Worm (Caenorhabditis elegans): ENCODE measurements around the gene F57G9.7.

Gene F57G9.7

DNA sequence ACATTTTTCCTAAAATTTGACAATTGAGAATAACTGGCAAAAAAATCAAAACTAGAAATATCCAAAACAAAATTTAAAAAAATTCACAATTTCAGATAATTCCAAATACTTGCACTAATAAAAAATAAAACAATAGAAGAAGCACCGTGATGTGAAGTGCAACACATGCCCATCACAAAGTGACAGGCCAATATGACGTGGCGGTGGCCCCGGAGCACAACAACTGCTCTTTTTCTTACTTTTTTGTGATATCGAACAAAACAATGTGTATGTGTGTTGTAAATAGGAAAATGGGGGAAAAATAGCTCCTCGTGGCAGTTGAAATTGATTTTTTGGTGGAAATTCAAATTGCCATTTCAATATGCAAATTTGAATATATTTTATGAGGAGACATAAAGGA, 43.7 kb downstream of the F57G9.7 start:
- TF ChIP-seq lir-1 (GFP tag; conservative IDR thresholded peaks at IDR 0.05) = 0 out of 2 replicates have a peak, but pooled peaks have one; percentile 46
- peak; percentile 7 for TF ChIP-seq attf-5 (GFP tag; optimal IDR thresholded peaks at IDR 0.05)
- no peak for TF ChIP-seq ztf-25 (GFP tag; IDR thresholded peaks at IDR 0.05)
- no peak for TF ChIP-seq ceh-40 (GFP tag; IDR thresholded peaks at IDR 0.05)
- TF ChIP-seq snpc-1.3 (tag; optimal IDR thresholded peaks at IDR 0.05; ENCODE audit: insufficient read depth) = no peak
- TF ChIP-seq nhr-80 (tag; optimal IDR thresholded peaks at IDR 0.05) = peak; percentile 88
- no peak for TF ChIP-seq F52B5.7 (tag; optimal IDR thresholded peaks at IDR 0.05)
- peak; percentile 88 to 95 for TF ChIP-seq let-607 (tag; optimal IDR thresholded peaks at IDR 0.05)
- peak; percentile 8 for TF ChIP-seq ztf-22 (GFP tag; optimal IDR thresholded peaks at IDR 0.05)
- no peak for TF ChIP-seq akir-1 (GFP tag; optimal IDR thresholded peaks at IDR 0.05)
- TF ChIP-seq unc-62 (GFP tag; optimal IDR thresholded peaks at IDR 0.05) = peak; percentile 91
- no peak for TF ChIP-seq K11D2.4 (GFP tag; IDR thresholded peaks at IDR 0.05)
- no peak for TF ChIP-seq lsl-1 (GFP tag; optimal IDR thresholded peaks at IDR 0.05)
- peak; percentile 45; the same call in 1 of the 2 replicates for TF ChIP-seq dox-1 (GFP tag; IDR thresholded peaks at IDR 0.05)
- TF ChIP-seq egl-44 (GFP tag; IDR thresholded peaks at IDR 0.05) = no peak
- no peak for TF ChIP-seq K12H6.12 (tag; optimal IDR thresholded peaks at IDR 0.05)
- TF ChIP-seq xnd-1 (tag; optimal IDR thresholded peaks at IDR 0.05) = no peak
- TF ChIP-seq snpc-4 (GFP tag; optimal IDR thresholded peaks at IDR 0.05) = no peak
- peak in 1 of 4 experiments; percentile 50 for TF ChIP-seq snpc-4 (tag; optimal IDR thresholded peaks at IDR 0.05)
- no peak for TF ChIP-seq cebp-1 (GFP tag; IDR thresholded peaks at IDR 0.05)
- TF ChIP-seq cebp-1 (tag; optimal IDR thresholded peaks at IDR 0.05) = peak; percentile 23

ce11 chrII:12353104-12353503, 44.5 kb downstream of the F57G9.7 start:
- TF ChIP-seq nhr-179 (tag; optimal IDR thresholded peaks at IDR 0.05) (no peak), unc-62 (GFP tag; optimal IDR thresholded peaks at IDR 0.05) (peak; percentile 92)

DNA sequence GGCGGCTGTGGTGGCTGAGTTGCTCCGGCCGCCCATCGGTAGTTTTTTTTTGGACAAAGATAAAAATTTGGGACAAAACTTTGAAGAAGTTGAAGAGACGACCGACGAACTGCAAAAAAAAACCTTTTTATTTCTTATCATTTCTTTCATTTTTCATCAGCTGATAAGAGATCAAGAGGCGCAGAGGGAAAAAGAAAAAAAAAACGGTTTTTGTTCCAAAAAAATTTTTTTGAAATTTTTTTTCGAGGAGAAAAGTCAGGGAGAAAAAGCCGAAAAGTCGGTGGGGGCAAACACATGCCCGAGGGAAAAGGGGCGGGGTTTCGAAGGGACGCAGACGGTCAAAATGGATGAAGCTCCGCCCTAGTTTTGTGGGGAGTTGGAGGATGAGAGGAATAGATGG, 45.4 kb downstream of the F57G9.7 start, which contains the start of gene ras-1:
TSS of gene ras-1 (minus strand) at position 129 of the 400 bp plus-strand sequence.
- TF ChIP-seq ztf-6 (GFP tag; IDR thresholded peaks at IDR 0.05) (no peak), ceh-27 (GFP tag; optimal IDR thresholded peaks at IDR 0.05) (no peak), Y53G8AR.9 (GFP tag; conservative IDR thresholded peaks at IDR 0.05) (no peak), madf-8 (GFP tag; conservative IDR thresholded peaks at IDR 0.05) (no peak), zim-3 (tag; optimal IDR thresholded peaks at IDR 0.05) (no peak), mes-4 (tag; optimal IDR thresholded peaks at IDR 0.05) (no peak), athp-1 (tag; optimal IDR thresholded peaks at IDR 0.05) (no peak), ceh-40 (GFP tag; IDR thresholded peaks at IDR 0.05) (no peak), K11D2.4 (GFP tag; IDR thresholded peaks at IDR 0.05) (peak; percentile 74), hmg-20 (GFP tag; IDR thresholded peaks at IDR 0.05) (no peak), nhr-90 (tag; optimal IDR thresholded peaks at IDR 0.05) (no peak), C17E4.6 (GFP tag; IDR thresholded peaks at IDR 0.05) (no peak), dpff-1 (tag; optimal IDR thresholded peaks at IDR 0.05) (no peak), F33H1.4 (GFP tag; IDR thresholded peaks at IDR 0.05) (no peak), cebp-1 (GFP tag; IDR thresholded peaks at IDR 0.05) (no peak), cebp-1 (tag; optimal IDR thresholded peaks at IDR 0.05) (peak; percentile 27), B0336.3 (GFP tag; IDR thresholded peaks at IDR 0.05) (no peak), zfh-2 (GFP tag; conservative IDR thresholded peaks at IDR 0.05) (peak; percentile 70), Y56A3A.18 (GFP tag; IDR thresholded peaks at IDR 0.05) (no peak), dpl-1 (GFP tag; optimal IDR thresholded peaks at IDR 0.05) (no peak), ztf-3 (GFP tag; optimal IDR thresholded peaks at IDR 0.05) (no peak), attf-5 (GFP tag; optimal IDR thresholded peaks at IDR 0.05) (peak; percentile 38), hmg-1.2 (GFP tag; IDR thresholded peaks at IDR 0.05) (peak; percentile 24; the same call in 1 of the 2 replicates), tbx-9 (tag; optimal IDR thresholded peaks at IDR 0.05; ENCODE audit: borderline replicate concordance) (no peak), lag-1 (GFP tag; IDR thresholded peaks at IDR 0.05) (no peak), dox-1 (GFP tag; IDR thresholded peaks at IDR 0.05) (0 out of 2 replicates have a peak, but pooled peaks have one; percentile 33), egl-18 (GFP tag; IDR thresholded peaks at IDR 0.05) (no peak), nfya-2 (GFP tag; IDR thresholded peaks at IDR 0.05) (no peak), lin-40 (tag; optimal IDR thresholded peaks at IDR 0.05) (peak; percentile 27), let-607 (tag; optimal IDR thresholded peaks at IDR 0.05) (peak in 1 of 2 experiments; percentile 39), F39B2.1 (GFP tag; IDR thresholded peaks at IDR 0.05) (no peak)
